Fruit fly (Drosophila melanogaster) whole organism: ENCODE results near the gene sws.

Source experiments
- CG8478 ChIP-seq: fragments of >200 bp; optimal IDR thresholded peaks from 2 replicates; lab custom pipeline; 2018; ENCODE audit warnings: inconsistent platforms
- EcR ChIP-seq, 2 experiments: fragments of >200 bp; optimal IDR thresholded peaks; 2 replicates each; lab custom pipeline; 2017; ENCODE audit warnings: missing biosample characterization in 2 of 2, missing genetic modification characterization in 2 of 2, missing genetic modification reagents in 2 of 2
- pan ChIP-seq: fragments of >200 bp; optimal IDR thresholded peaks from 2 replicates; lab custom pipeline; 2017
- psq ChIP-seq: fragments of >200 bp; optimal IDR thresholded peaks from 2 replicates; lab custom pipeline; 2017
- usp ChIP-seq: fragments of >200 bp; optimal IDR thresholded peaks from 2 replicates; lab custom pipeline; 2017; ENCODE audit warnings: missing biosample characterization, missing genetic modification characterization, mixed read lengths

DNA sequence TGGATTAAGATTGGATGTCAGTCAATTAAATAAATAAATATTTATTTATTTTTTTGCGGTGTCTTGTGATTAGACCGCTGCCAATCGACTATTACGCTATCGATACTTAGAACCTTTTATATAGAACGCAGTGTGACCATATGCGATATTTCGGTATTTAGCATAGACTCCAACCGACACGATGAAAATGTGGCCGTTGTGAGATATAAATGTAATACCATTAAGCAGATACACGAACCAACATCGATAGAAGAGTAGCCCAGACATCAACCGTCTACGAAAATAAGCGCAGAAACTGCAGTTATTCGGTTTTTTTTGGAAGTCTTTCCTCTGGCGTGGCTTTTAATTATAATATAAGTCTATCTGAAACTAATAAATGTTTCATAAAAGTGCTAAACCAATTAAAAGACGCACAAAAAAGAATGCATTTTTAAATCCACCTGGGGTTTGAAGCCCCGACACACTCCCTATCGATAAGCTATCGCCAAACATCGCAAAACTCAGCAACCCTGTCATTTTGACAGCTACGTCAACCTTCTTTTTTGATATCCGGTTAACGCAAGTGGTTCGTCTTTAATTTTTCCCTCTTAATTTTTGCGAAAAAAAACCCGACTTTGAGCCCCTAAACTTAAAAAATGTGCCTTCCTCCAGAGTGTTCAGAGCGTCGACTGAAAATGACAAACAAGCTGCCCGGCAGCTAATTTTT is 34.7 kb downstream of the sws start, which contains the start of the genes Dhdds and RpS14a:
- TF ChIP-seq CG8478 (lab: Kevin White, UChicago) (no peak), pan (lab: Kevin White, UChicago) (no peak), psq (lab: Kevin White, UChicago) (no peak), EcR (GFP tag; optimal IDR thresholded peaks at IDR 0.05; lab: Kevin White, UChicago) (no peak), usp (GFP tag; lab: Kevin White, UChicago) (no peak)
